Worm (Caenorhabditis elegans): ENCODE measurements around the gene C45G9.6.

C45G9.6 gene

DNA sequence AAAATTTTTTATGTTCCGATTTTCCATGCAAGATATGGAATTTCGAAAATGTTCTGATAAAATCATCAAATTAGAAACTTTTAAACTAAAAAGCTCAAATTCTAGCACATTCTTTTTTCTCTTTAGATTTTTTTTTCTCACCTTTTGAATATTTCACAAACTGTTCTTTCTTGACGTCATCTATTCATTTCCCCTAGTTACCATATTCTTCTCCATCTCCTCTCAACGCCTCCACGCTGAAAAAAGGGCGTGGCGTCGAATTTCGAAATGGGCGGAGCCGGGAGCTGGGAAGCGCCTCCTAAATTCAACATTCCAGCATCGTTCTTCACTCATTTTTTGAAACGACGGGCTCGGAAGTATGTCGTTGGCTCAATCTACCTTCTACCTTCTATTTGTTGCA is 5.9 kb downstream of the C45G9.6 start, which contains the start of gene nlp-43:
TSS of gene nlp-43 (plus strand) at position 301 of the 400 bp plus-strand sequence.
- TF ChIP-seq sma-9 (GFP tag; optimal IDR thresholded peaks at IDR 0.05): no peak
- no peak for TF ChIP-seq sma-9 (tag; optimal IDR thresholded peaks at IDR 0.05)
- no peak for TF ChIP-seq alr-1 (tag; optimal IDR thresholded peaks at IDR 0.05)

DNA sequence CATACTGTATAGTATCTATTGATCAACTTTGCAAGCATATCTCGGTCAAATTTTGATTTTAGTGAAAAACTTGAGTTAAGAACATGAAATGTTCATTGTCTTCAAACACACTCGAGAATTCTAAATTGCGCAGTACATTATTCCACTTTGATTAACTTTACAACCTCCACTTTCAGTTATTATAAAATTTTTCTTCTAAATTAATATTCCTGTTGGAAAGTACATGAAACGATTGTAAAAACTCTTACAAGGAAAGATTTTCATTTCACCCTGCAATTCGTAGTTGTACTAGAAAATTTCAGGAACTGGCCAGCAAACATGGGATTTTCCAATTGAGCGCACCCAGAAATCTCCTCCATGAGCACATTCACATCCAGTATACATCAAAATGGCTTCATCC is 8.5 kb downstream of the C45G9.6 start, which contains the start of gene C45G9.14:
TSS of gene C45G9.14 (plus strand) at position 301 of the 400 bp plus-strand sequence.
- TF ChIP-seq nhr-11 (tag; optimal IDR thresholded peaks at IDR 0.05) (no peak), nhr-237 (tag; optimal IDR thresholded peaks at IDR 0.05) (no peak), fos-1 (tag; optimal IDR thresholded peaks at IDR 0.05) (no peak), crh-2 (tag; optimal IDR thresholded peaks at IDR 0.05) (no peak), gmeb-1 (tag; optimal IDR thresholded peaks at IDR 0.05) (no peak), ceh-82 (tag; optimal IDR thresholded peaks at IDR 0.05) (no peak), sma-3 (GFP tag; optimal IDR thresholded peaks at IDR 0.05) (no peak), aly-2 (tag; optimal IDR thresholded peaks at IDR 0.05) (no peak), lin-13 (GFP tag; optimal IDR thresholded peaks at IDR 0.05) (no peak), peb-1 (tag; optimal IDR thresholded peaks at IDR 0.05) (no peak), R02D3.7 (tag; optimal IDR thresholded peaks at IDR 0.05) (no peak), skn-1 (tag; optimal IDR thresholded peaks at IDR 0.05) (no peak)

DNA sequence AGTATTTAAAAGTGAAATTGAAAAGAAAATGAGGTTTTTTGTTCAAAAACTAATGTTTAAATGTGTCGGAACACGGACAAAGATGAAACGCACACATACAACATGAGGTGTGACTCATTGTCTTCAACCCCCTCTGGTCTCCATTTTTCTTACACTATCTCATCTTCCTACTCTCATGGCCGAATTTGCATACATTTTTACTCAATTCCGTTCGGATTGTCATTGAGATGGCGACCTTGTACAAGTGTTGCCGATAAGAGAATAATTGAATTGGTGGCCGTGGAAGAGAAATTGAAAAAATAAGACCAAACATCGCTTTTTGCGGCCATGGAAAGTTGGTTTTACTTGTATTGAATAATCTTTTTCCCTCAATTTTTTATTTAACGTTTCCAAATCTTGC is 10.9 kb downstream of the C45G9.6 start, which contains the start of gene txbp-3:
TSS of gene txbp-3 (minus strand) at position 285 of the 400 bp plus-strand sequence.
- TF ChIP-seq nhr-21 (tag; optimal IDR thresholded peaks at IDR 0.05) (no peak), ceh-82 (tag; optimal IDR thresholded peaks at IDR 0.05) (no peak), crh-2 (tag; optimal IDR thresholded peaks at IDR 0.05) (peak; percentile 70), mab-5 (tag; optimal IDR thresholded peaks at IDR 0.05) (no peak), mdl-1 (tag; optimal IDR thresholded peaks at IDR 0.05) (no peak), nhr-25 (tag; optimal IDR thresholded peaks at IDR 0.05) (peak; percentile 79), ama-1 (optimal IDR thresholded peaks at IDR 0.05) (no peak), sma-3 (GFP tag; optimal IDR thresholded peaks at IDR 0.05) (no peak), nhr-129 (tag; optimal IDR thresholded peaks at IDR 0.05) (peak; percentile 28), nhr-12 (tag; optimal IDR thresholded peaks at IDR 0.05) (no peak), nhr-23 (tag; optimal IDR thresholded peaks at IDR 0.05) (no peak), ztf-1 (GFP tag; conservative IDR thresholded peaks at IDR 0.05) (no peak), alr-1 (tag; optimal IDR thresholded peaks at IDR 0.05) (no peak), elt-3 (tag; optimal IDR thresholded peaks at IDR 0.05) (no peak), zag-1 (tag; optimal IDR thresholded peaks at IDR 0.05) (no peak), nhr-77 (tag; optimal IDR thresholded peaks at IDR 0.05) (no peak), lin-39 (tag; optimal IDR thresholded peaks at IDR 0.05) (no peak), lin-13 (GFP tag; optimal IDR thresholded peaks at IDR 0.05) (peak; percentile 60), lin-11 (tag; optimal IDR thresholded peaks at IDR 0.05) (no peak), egl-27 (tag; optimal IDR thresholded peaks at IDR 0.05) (no peak), ztf-11 (tag; optimal IDR thresholded peaks at IDR 0.05) (no peak), fos-1 (tag; optimal IDR thresholded peaks at IDR 0.05) (peak; percentile 99), unc-62 (GFP tag; optimal IDR thresholded peaks at IDR 0.05) (no peak), dmd-4 (tag; optimal IDR thresholded peaks at IDR 0.05) (no peak), F13H6.1 (tag; optimal IDR thresholded peaks at IDR 0.05) (peak; percentile 36), nhr-10 (tag; optimal IDR thresholded peaks at IDR 0.05) (no peak), mbf-1 (tag; optimal IDR thresholded peaks at IDR 0.05) (no peak), ztf-4 (tag; optimal IDR thresholded peaks at IDR 0.05) (no peak), sma-9 (GFP tag; optimal IDR thresholded peaks at IDR 0.05) (peak; percentile 41), sma-9 (tag; optimal IDR thresholded peaks at IDR 0.05) (no peak), Y55F3AM.14 (GFP tag; optimal IDR thresholded peaks at IDR 0.05) (no peak), aly-2 (tag; optimal IDR thresholded peaks at IDR 0.05) (no peak), snpc-4 (tag; optimal IDR thresholded peaks at IDR 0.05) (peak; percentile 5), R02D3.7 (tag; optimal IDR thresholded peaks at IDR 0.05) (no peak), peb-1 (tag; optimal IDR thresholded peaks at IDR 0.05) (no peak), unc-39 (tag; optimal IDR thresholded peaks at IDR 0.05) (no peak), gmeb-1 (tag; optimal IDR thresholded peaks at IDR 0.05) (peak; percentile 3), C34F6.9 (tag; optimal IDR thresholded peaks at IDR 0.05) (peak; percentile 71), elt-1 (tag; optimal IDR thresholded peaks at IDR 0.05) (no peak), ZK546.5 (tag; optimal IDR thresholded peaks at IDR 0.05) (no peak), sem-4 (tag; optimal IDR thresholded peaks at IDR 0.05) (peak; percentile 17), nhr-6 (tag; optimal IDR thresholded peaks at IDR 0.05) (no peak), unc-55 (GFP tag; optimal IDR thresholded peaks at IDR 0.05) (peak; percentile 74), nhr-11 (tag; optimal IDR thresholded peaks at IDR 0.05) (no peak), ceh-16 (tag; optimal IDR thresholded peaks at IDR 0.05) (peak; percentile 40), skn-1 (tag; optimal IDR thresholded peaks at IDR 0.05) (no peak), nhr-237 (tag; optimal IDR thresholded peaks at IDR 0.05) (no peak), lsy-2 (tag; optimal IDR thresholded peaks at IDR 0.05) (peak in 1 of 2 experiments; percentile 52), blmp-1 (tag; optimal IDR thresholded peaks at IDR 0.05; ENCODE audit: insufficient read depth) (no peak)
